Worm (Caenorhabditis elegans) whole organism, late embryonic: ENCODE measurements around the gene C03B1.1.

Source experiments
- C38D4.7 ChIP-seq: fragments of 200-800 bp; sonication (Bioruptor generic); optimal IDR thresholded peaks from 2 replicates; lab custom pipeline; 2018; ENCODE audit warnings: mild to moderate bottlenecking, missing genetic modification characterization, moderate library complexity, missing compliant biosample characterization
- F13H6.1 ChIP-seq: sonication (generic microtip); optimal IDR thresholded peaks from 2 replicates; lab custom pipeline; 2016; ENCODE audit warnings: missing genetic modification characterization, missing compliant biosample characterization
- K02D7.2 ChIP-seq: sonication (generic microtip); optimal IDR thresholded peaks from 2 replicates; lab custom pipeline; 2017; ENCODE audit warnings: mild to moderate bottlenecking, missing genetic modification characterization, missing compliant biosample characterization
- T23F11.4 ChIP-seq: fragments of 200-800 bp; sonication (Bioruptor generic); optimal IDR thresholded peaks from 2 replicates; lab custom pipeline; 2018; ENCODE audit warnings: mild to moderate bottlenecking, missing genetic modification characterization, missing compliant biosample characterization
- Y22D7AL.16 ChIP-seq: sonication (generic microtip); optimal IDR thresholded peaks from 2 replicates; lab custom pipeline; 2016; ENCODE audit warnings: missing genetic modification characterization, missing compliant biosample characterization
- ceh-14 ChIP-seq: sonication (generic microtip); optimal IDR thresholded peaks from 2 replicates; lab custom pipeline; 2016; ENCODE audit warnings: missing genotype, missing genetic modification characterization, missing compliant biosample characterization
- ceh-18 ChIP-seq: sonication (generic microtip); optimal IDR thresholded peaks from 2 replicates; lab custom pipeline; 2016; ENCODE audit warnings: missing genetic modification characterization, missing compliant biosample characterization
- ceh-19 ChIP-seq: fragments of 200-800 bp; sonication (Bioruptor generic); optimal IDR thresholded peaks from 2 replicates; lab custom pipeline; 2018; ENCODE audit warnings: mild to moderate bottlenecking, missing genetic modification characterization, missing compliant biosample characterization
- ceh-2 ChIP-seq: sonication (generic microtip); optimal IDR thresholded peaks from 2 replicates; lab custom pipeline; 2016; ENCODE audit warnings: missing genotype, missing genetic modification characterization, missing compliant biosample characterization
- ceh-22 ChIP-seq: sonication (generic microtip); optimal IDR thresholded peaks from 2 replicates; lab custom pipeline; 2017; ENCODE audit warnings: missing biosample characterization, missing genetic modification characterization
- ceh-24 ChIP-seq: sonication (generic microtip); optimal IDR thresholded peaks from 2 replicates; lab custom pipeline; 2016; ENCODE audit warnings: mild to moderate bottlenecking, missing genetic modification characterization, missing compliant biosample characterization
- ceh-30 ChIP-seq: fragments of 150-350 bp; optimal IDR thresholded peaks from 2 replicates; lab custom pipeline; 2014; ENCODE audit warnings: missing biosample characterization, missing genetic modification characterization
- ceh-34 ChIP-seq: sonication (generic microtip); optimal IDR thresholded peaks from 2 replicates; lab custom pipeline; 2016; ENCODE audit warnings: mild to moderate bottlenecking, missing genetic modification characterization, missing compliant biosample characterization
- ceh-45 ChIP-seq: fragments of 200-800 bp; sonication (Bioruptor generic); IDR thresholded peaks from 2 replicates; pipeline ENCODE4 v1.3.6; 2022; ENCODE audit warnings: missing genetic modification reagents, missing genetic modification characterization, missing compliant biosample characterization
- ceh-48 ChIP-seq: sonication (generic microtip); optimal IDR thresholded peaks from 2 replicates; lab custom pipeline; 2016; ENCODE audit warnings: missing genetic modification characterization, inconsistent platforms, missing compliant biosample characterization
- dmd-4 ChIP-seq: sonication (generic microtip); optimal IDR thresholded peaks from 2 replicates; lab custom pipeline; 2016; ENCODE audit warnings: borderline replicate concordance, missing genetic modification characterization, missing compliant biosample characterization
- elt-2 ChIP-seq: sonication (generic microtip); optimal IDR thresholded peaks from 2 replicates; lab custom pipeline; 2016; ENCODE audit warnings: missing genetic modification reagents, missing genetic modification characterization, missing compliant biosample characterization
- elt-4 ChIP-seq: sonication (generic microtip); optimal IDR thresholded peaks from 2 replicates; lab custom pipeline; 2016; ENCODE audit warnings: missing genetic modification characterization, missing compliant biosample characterization
- eyg-1 ChIP-seq: sonication (generic microtip); optimal IDR thresholded peaks from 2 replicates; lab custom pipeline; 2016; ENCODE audit warnings: missing genotype, missing genetic modification characterization, missing compliant biosample characterization
- hlh-13 ChIP-seq: fragments of 200-800 bp; sonication (Bioruptor generic); optimal IDR thresholded peaks from 2 replicates; lab custom pipeline; 2018; ENCODE audit warnings: mild to moderate bottlenecking, missing genetic modification characterization, missing compliant biosample characterization
- hlh-15 ChIP-seq: sonication (generic microtip); optimal IDR thresholded peaks from 2 replicates; lab custom pipeline; 2016; ENCODE audit warnings: missing genetic modification characterization, missing compliant biosample characterization
- hlh-6 ChIP-seq: sonication (generic microtip); optimal IDR thresholded peaks from 2 replicates; lab custom pipeline; 2016; ENCODE audit warnings: missing genotype, missing genetic modification characterization, missing compliant biosample characterization
- hlh-8 ChIP-seq: sonication (generic microtip); optimal IDR thresholded peaks from 2 replicates; lab custom pipeline; 2016; ENCODE audit warnings: missing genotype, missing genetic modification characterization, missing compliant biosample characterization
- lim-6 ChIP-seq: sonication (generic microtip); optimal IDR thresholded peaks from 2 replicates; lab custom pipeline; 2016; ENCODE audit warnings: missing genetic modification characterization, missing compliant biosample characterization
- mec-3 ChIP-seq: sonication (generic microtip); optimal IDR thresholded peaks from 2 replicates; lab custom pipeline; 2016; ENCODE audit warnings: borderline replicate concordance, missing genetic modification characterization, missing compliant biosample characterization
- nfya-1 ChIP-seq: sonication (generic microtip); optimal IDR thresholded peaks from 2 replicates; lab custom pipeline; 2017; ENCODE audit warnings: missing genetic modification characterization, mild to moderate bottlenecking, missing compliant biosample characterization, antibody characterized with exemption, moderate library complexity
- nhr-232 ChIP-seq: sonication (generic microtip); optimal IDR thresholded peaks from 2 replicates; lab custom pipeline; 2016; ENCODE audit warnings: missing genetic modification characterization, missing compliant biosample characterization
- pat-9 ChIP-seq: fragments of 200-800 bp; sonication (Bioruptor generic); optimal IDR thresholded peaks from 2 replicates; lab custom pipeline; 2018; ENCODE audit warnings: mild to moderate bottlenecking, missing genetic modification characterization, moderate library complexity, missing compliant biosample characterization
- pax-1 ChIP-seq: fragments of 150-350 bp; optimal IDR thresholded peaks from 2 replicates; lab custom pipeline; 2014; ENCODE audit warnings: missing biosample characterization, missing genetic modification characterization
- pha-2 ChIP-seq: sonication (generic microtip); optimal IDR thresholded peaks from 2 replicates; lab custom pipeline; 2017; ENCODE audit warnings: mild to moderate bottlenecking, missing genetic modification characterization, missing compliant biosample characterization
- pqm-1 ChIP-seq: sonication (generic microtip); optimal IDR thresholded peaks from 2 replicates; lab custom pipeline; 2016; ENCODE audit warnings: missing genetic modification characterization, missing compliant biosample characterization
- rnt-1 ChIP-seq: sonication (generic microtip); optimal IDR thresholded peaks from 2 replicates; lab custom pipeline; 2016; ENCODE audit warnings: missing genetic modification characterization, missing compliant biosample characterization
- sdc-2 ChIP-seq: sonication (generic microtip); optimal IDR thresholded peaks from 2 replicates; lab custom pipeline; 2016; ENCODE audit warnings: missing genotype, missing genetic modification characterization, missing compliant biosample characterization
- sox-4 ChIP-seq: sonication (generic microtip); optimal IDR thresholded peaks from 2 replicates; lab custom pipeline; 2017; ENCODE audit warnings: mild to moderate bottlenecking, missing genetic modification characterization, inconsistent platforms, missing compliant biosample characterization
- syd-9 ChIP-seq: sonication (generic microtip); optimal IDR thresholded peaks from 2 replicates; lab custom pipeline; 2016; ENCODE audit warnings: mild to moderate bottlenecking, missing genetic modification characterization, moderate library complexity, missing compliant biosample characterization
- tbx-7 ChIP-seq: sonication (generic microtip); optimal IDR thresholded peaks from 2 replicates; lab custom pipeline; 2016; ENCODE audit warnings: missing genotype, missing genetic modification characterization, missing compliant biosample characterization
- ttx-3 ChIP-seq: sonication (generic microtip); optimal IDR thresholded peaks from 2 replicates; lab custom pipeline; 2016; ENCODE audit warnings: missing genetic modification reagents, missing genetic modification characterization, missing compliant biosample characterization
- unc-3 ChIP-seq, 2 experiments: fragments of 200-800 bp in 1 of 2; sonication (Bioruptor generic) in 1 of 2; sonication (generic microtip) in 1 of 2; conservative IDR thresholded peaks in 1 of 2; optimal IDR thresholded peaks in 1 of 2; 2 replicates each; pipeline versions ENCODE4 v1.3.6 to Lab custom; 2016 to 2022; ENCODE audit warnings: missing compliant biosample characterization in 2 of 2, missing genetic modification characterization in 2 of 2, missing genetic modification reagents in 1 of 2
- unc-42 ChIP-seq: sonication (generic microtip); optimal IDR thresholded peaks from 2 replicates; lab custom pipeline; 2016; ENCODE audit warnings: missing genotype, missing genetic modification characterization, missing compliant biosample characterization
- unc-55 ChIP-seq: sonication (generic microtip); optimal IDR thresholded peaks from 2 replicates; lab custom pipeline; 2017; ENCODE audit warnings: missing biosample characterization, missing genetic modification reagents, missing genetic modification characterization
- ztf-16 ChIP-seq: sonication (generic microtip); optimal IDR thresholded peaks from 2 replicates; lab custom pipeline; 2017; ENCODE audit warnings: missing genetic modification characterization, missing compliant biosample characterization

Gene C03B1.1

ce11 chrX:6371192-6372116, 3.1 kb upstream of the C03B1.1 start (continued):
- no peak for TF ChIP-seq hlh-6 (tag; lab: Kevin White, UChicago)
- TF ChIP-seq ceh-30 (tag; lab: Kevin White, UChicago): peak; percentile 11
- TF ChIP-seq mec-3: no peak
- peak; percentile 80 for TF ChIP-seq ttx-3 (tag; lab: Kevin White, UChicago)
- peak; percentile 77 for TF ChIP-seq sox-4 (tag; lab: Kevin White, UChicago)
- peak; percentile 50 for TF ChIP-seq dmd-4 (tag; lab: Kevin White, UChicago)
- no peak for TF ChIP-seq ceh-22
- peak; percentile 61 for TF ChIP-seq ztf-16
- peak; percentile 51 for TF ChIP-seq ceh-24 (tag; lab: Kevin White, UChicago)
- peak; percentile 28 for TF ChIP-seq pqm-1 (tag; lab: Kevin White, UChicago)
- no peak for TF ChIP-seq elt-4 (tag; lab: Kevin White, UChicago)
- no peak for TF ChIP-seq lim-6
- peak; percentile 68 for TF ChIP-seq pha-2 (tag; lab: Kevin White, UChicago)
- peak; percentile 68 for TF ChIP-seq pat-9 (tag; lab: Kevin White, UChicago)
- TF ChIP-seq nfya-1 (tag; lab: Kevin White, UChicago): peak; percentile 33
- TF ChIP-seq K02D7.2 (tag; lab: Kevin White, UChicago): peak; percentile 29
- TF ChIP-seq Y22D7AL.16 (tag; lab: Kevin White, UChicago): peak; percentile 62

- TF ChIP-seq C38D4.7 (GFP tag; lab: Kevin White, UChicago) (no peak), Y22D7AL.16 (tag; lab: Kevin White, UChicago) (no peak), F13H6.1 (tag; lab: Kevin White, UChicago) (no peak), ceh-48 (tag; lab: Kevin White, UChicago) (no peak), hlh-8 (tag; lab: Kevin White, UChicago) (no peak), pqm-1 (tag; lab: Kevin White, UChicago) (no peak), syd-9 (no peak)
Observed at ce11 chrX:6373348-6373747, 1.2 kb upstream of the C03B1.1 start, which contains the start of gene C03B1.17. Gene C03B1.17, plus strand, starts transcription at chrX:6373648.

ce11 chrX:6377634-6378288, 3.2 kb downstream of the C03B1.1 start, which contains the start of gene lmp-1:
Gene lmp-1, minus strand, starts transcription at chrX:6377684.
- peak; percentile 58 for TF ChIP-seq elt-2 (tag; lab: Kevin White, UChicago)
- TF ChIP-seq ttx-3 (tag; lab: Kevin White, UChicago): no peak
- TF ChIP-seq, all 69 proteins: peak for 1

- TF ChIP-seq eyg-1 (no peak), unc-55 (GFP tag; lab: Kevin White, UChicago) (peak; percentile 32), pqm-1 (tag; lab: Kevin White, UChicago) (no peak), tbx-7 (tag; lab: Kevin White, UChicago) (no peak), pax-1 (tag; lab: Kevin White, UChicago) (no peak), unc-3 (GFP tag; conservative IDR thresholded peaks at IDR 0.05; lab: Robert Waterston, UW) (no peak), unc-3 (tag; optimal IDR thresholded peaks at IDR 0.05; lab: Kevin White, UChicago) (no peak), hlh-15 (tag; lab: Kevin White, UChicago) (no peak), ceh-30 (tag; lab: Kevin White, UChicago) (no peak), unc-42 (tag; lab: Kevin White, UChicago) (peak; percentile 62), ceh-22 (no peak), ceh-19 (GFP tag; lab: Kevin White, UChicago) (peak; percentile 36), hlh-13 (GFP tag; lab: Kevin White, UChicago) (no peak), T23F11.4 (GFP tag; lab: Kevin White, UChicago) (no peak), hlh-8 (tag; lab: Kevin White, UChicago) (peak; percentile 9), ceh-48 (tag; lab: Kevin White, UChicago) (peak; percentile 30), sox-4 (tag; lab: Kevin White, UChicago) (no peak), ceh-18 (tag; lab: Kevin White, UChicago) (peak; percentile 31), elt-2 (tag; lab: Kevin White, UChicago) (no peak), ceh-2 (no peak), rnt-1 (tag; lab: Kevin White, UChicago) (peak; percentile 28), C38D4.7 (GFP tag; lab: Kevin White, UChicago) (no peak), ceh-14 (tag; lab: Kevin White, UChicago) (peak; percentile 68), syd-9 (peak; percentile 60), nfya-1 (tag; lab: Kevin White, UChicago) (peak; percentile 65), ceh-34 (tag; lab: Kevin White, UChicago) (peak; percentile 50), F13H6.1 (tag; lab: Kevin White, UChicago) (no peak), ceh-45 (GFP tag; lab: Robert Waterston, UW) (no peak), sdc-2 (tag; lab: Kevin White, UChicago) (peak; percentile 62), nhr-232 (no peak)
Observed at ce11 chrX:6378363-6378762, 3.8 kb downstream of the C03B1.1 start.
